Fruit fly (Drosophila melanogaster) whole organism, embryonic: Measurements from ENCODE around the gene CG32544.

Experiments used
- Bdp1 ChIP-seq: fragments of 200-800 bp; sonication (Bioruptor generic); optimal IDR thresholded peaks from 3 replicates; lab custom pipeline; 2016; ENCODE audit warnings: missing biosample characterization, missing genetic modification characterization
- CG10274 ChIP-seq: fragments of 200-800 bp; sonication (Bioruptor generic); optimal IDR thresholded peaks from 3 replicates; lab custom pipeline; 2017; ENCODE audit warnings: missing biosample characterization, mild to moderate bottlenecking, missing genetic modification characterization
- CG10543 ChIP-seq: fragments of 200-800 bp; sonication (Bioruptor generic); optimal IDR thresholded peaks from 3 replicates; lab custom pipeline; 2017; ENCODE audit warnings: missing biosample characterization, mild to moderate bottlenecking, missing genetic modification characterization, moderate library complexity
- CG11696 ChIP-seq: fragments of 200-800 bp; sonication (Bioruptor generic); IDR thresholded peaks from 2 replicates; pipeline ENCODE4 v1.3.6; 2022; ENCODE audit warnings: missing biosample characterization, missing genetic modification characterization
- CG12299 ChIP-seq: fragments of 200-800 bp; sonication (Bioruptor generic); optimal IDR thresholded peaks from 2 replicates; lab custom pipeline; 2018; ENCODE audit warnings: missing biosample characterization, mild to moderate bottlenecking, missing genetic modification characterization
- CG13287 ChIP-seq: fragments of 200-800 bp; sonication (Bioruptor generic); IDR thresholded peaks from 2 replicates; pipeline ENCODE4 v1.3.6; 2022; ENCODE audit warnings: missing biosample characterization, missing genetic modification characterization; ENCODE audit not compliant: partially characterized antibody
- CG13296 ChIP-seq: fragments of 200-800 bp; sonication (Bioruptor generic); optimal IDR thresholded peaks from 3 replicates; lab custom pipeline; 2018; ENCODE audit warnings: missing biosample characterization, mild to moderate bottlenecking, missing genetic modification characterization
- CG13894 ChIP-seq: fragments of 200-800 bp; sonication (Bioruptor generic); optimal IDR thresholded peaks from 3 replicates; lab custom pipeline; 2018; ENCODE audit warnings: missing biosample characterization, mild to moderate bottlenecking, missing genetic modification characterization, moderate library complexity
- CG14965 ChIP-seq: fragments of 200-800 bp; sonication (Bioruptor generic); optimal IDR thresholded peaks from 2 replicates; lab custom pipeline; 2016; ENCODE audit warnings: missing biosample characterization, missing genetic modification characterization, borderline replicate concordance
- CG16815 ChIP-seq: fragments of 200-800 bp; sonication (Bioruptor generic); optimal IDR thresholded peaks from 3 replicates; lab custom pipeline; 2017; ENCODE audit warnings: missing biosample characterization, mild to moderate bottlenecking, missing genetic modification characterization
- CG17359 ChIP-seq: fragments of 200-800 bp; sonication (Bioruptor generic); optimal IDR thresholded peaks from 3 replicates; lab custom pipeline; 2018; ENCODE audit warnings: missing biosample characterization, mild to moderate bottlenecking, missing genetic modification characterization, moderate library complexity
- CG1832 ChIP-seq: fragments of 200-800 bp; sonication (Bioruptor generic); optimal IDR thresholded peaks from 2 replicates; lab custom pipeline; 2017; ENCODE audit warnings: missing biosample characterization, mild to moderate bottlenecking, missing genetic modification characterization, inconsistent platforms
- CG2202 ChIP-seq: fragments of 200-800 bp; sonication (Bioruptor generic); optimal IDR thresholded peaks from 2 replicates; lab custom pipeline; 2018; ENCODE audit warnings: missing biosample characterization, mild to moderate bottlenecking, missing genetic modification characterization
- CG2875 ChIP-seq: fragments of 200-800 bp; sonication (Bioruptor generic); optimal IDR thresholded peaks from 2 replicates; lab custom pipeline; 2017; ENCODE audit warnings: missing biosample characterization, mild to moderate bottlenecking, missing genetic modification characterization, missing genetic modification reagents
- CG30431 ChIP-seq: fragments of 200-800 bp; sonication (Bioruptor generic); optimal IDR thresholded peaks from 2 replicates; lab custom pipeline; 2017; ENCODE audit warnings: missing biosample characterization, missing genetic modification characterization
- CG3065 ChIP-seq: fragments of 200-800 bp; sonication (Bioruptor generic); optimal IDR thresholded peaks from 2 replicates; lab custom pipeline; 2016; ENCODE audit warnings: missing biosample characterization, missing genetic modification characterization
- CG33557 ChIP-seq: fragments of 200-800 bp; sonication (Bioruptor generic); optimal IDR thresholded peaks from 2 replicates; lab custom pipeline; 2019; ENCODE audit warnings: missing biosample characterization, mild to moderate bottlenecking, missing genetic modification characterization, moderate library complexity
- CG4424 ChIP-seq: fragments of 200-800 bp; sonication (Bioruptor generic); optimal IDR thresholded peaks from 3 replicates; lab custom pipeline; 2016; ENCODE audit warnings: missing biosample characterization, missing genetic modification characterization
- CG8478 ChIP-seq: fragments of >200 bp; optimal IDR thresholded peaks from 2 replicates; lab custom pipeline; 2018
- CTCF ChIP-seq: fragments of 200-800 bp; sonication (Bioruptor generic); optimal IDR thresholded peaks from 2 replicates; lab custom pipeline; 2017; ENCODE audit warnings: missing biosample characterization, mild to moderate bottlenecking, missing genetic modification characterization, moderate library complexity
- CkIIα-i1 ChIP-seq: fragments of 200-800 bp; sonication (Bioruptor generic); IDR thresholded peaks from 2 replicates; pipeline ENCODE4 v1.3.6; 2022; ENCODE audit warnings: missing biosample characterization, missing genetic modification characterization
- CrebB ChIP-seq: fragments of 200-800 bp; sonication (Bioruptor generic); optimal IDR thresholded peaks from 3 replicates; lab custom pipeline; 2018; ENCODE audit warnings: missing biosample characterization, mild to moderate bottlenecking, missing genetic modification characterization
- Drgx ChIP-seq: fragments of 200-800 bp; sonication (Bioruptor generic); IDR thresholded peaks from 2 replicates; pipeline ENCODE4 v1.3.6; 2022; ENCODE audit warnings: missing biosample characterization, missing genetic modification characterization
- ERR ChIP-seq: fragments of 200-800 bp; sonication (Bioruptor generic); optimal IDR thresholded peaks from 2 replicates; lab custom pipeline; 2016; ENCODE audit warnings: missing biosample characterization, missing genetic modification characterization
- Fer1 ChIP-seq: fragments of 200-800 bp; sonication (Bioruptor generic); optimal IDR thresholded peaks from 2 replicates; lab custom pipeline; 2017; ENCODE audit warnings: missing biosample characterization, mild to moderate bottlenecking, missing genetic modification characterization
- Hmx ChIP-seq: fragments of 200-800 bp; sonication (Bioruptor generic); optimal IDR thresholded peaks from 2 replicates; lab custom pipeline; 2016; ENCODE audit warnings: missing biosample characterization, missing genetic modification characterization
- Mad ChIP-seq: fragments of 200-800 bp; sonication (Bioruptor generic); optimal IDR thresholded peaks from 2 replicates; lab custom pipeline; 2016; ENCODE audit warnings: missing biosample characterization, missing genetic modification characterization
- NC2α ChIP-seq: fragments of 200-800 bp; sonication (Bioruptor generic); optimal IDR thresholded peaks from 2 replicates; lab custom pipeline; 2016; ENCODE audit warnings: missing biosample characterization, missing genetic modification characterization
- Nf-YA ChIP-seq: fragments of 200-800 bp; sonication (Bioruptor generic); IDR thresholded peaks from 2 replicates; pipeline ENCODE4 v1.3.6; 2022; ENCODE audit warnings: missing biosample characterization, missing genetic modification characterization
- NfI ChIP-seq: fragments of 200-800 bp; sonication (Bioruptor generic); optimal IDR thresholded peaks from 3 replicates; lab custom pipeline; 2018; ENCODE audit warnings: missing biosample characterization, mild to moderate bottlenecking, missing genetic modification characterization, moderate library complexity
- Pdp1 ChIP-seq, 2 experiments: fragments of 200-800 bp; sonication (Bioruptor generic); optimal IDR thresholded peaks; 3 replicates each; lab custom pipeline; 2016; ENCODE audit warnings: missing biosample characterization in 2 of 2, missing genetic modification characterization in 2 of 2, mild to moderate bottlenecking in 1 of 2, moderate library complexity in 1 of 2
- Stat92E ChIP-seq, 3 experiments: fragments of >200 bp in 2 of 3; fragments of 200-800 bp in 1 of 3; sonication (Bioruptor generic) in 1 of 3; optimal IDR thresholded peaks; 2 replicates each; lab custom pipeline; 2017 to 2019; ENCODE audit warnings: missing biosample characterization in 3 of 3, missing genetic modification characterization in 3 of 3, mild to moderate bottlenecking in 1 of 3, moderate library complexity in 1 of 3
- bbx ChIP-seq: fragments of 200-800 bp; sonication (Bioruptor generic); IDR thresholded peaks from 2 replicates; pipeline ENCODE4 v1.3.6; 2022; ENCODE audit warnings: missing biosample characterization, missing genetic modification characterization; ENCODE audit not compliant: partially characterized antibody
- danr ChIP-seq: fragments of 200-800 bp; sonication (Bioruptor generic); IDR thresholded peaks from 2 replicates; pipeline ENCODE4 v1.3.6; 2022; ENCODE audit warnings: missing biosample characterization, missing genetic modification characterization
- dpn ChIP-seq, 2 experiments: fragments of 200-800 bp; sonication (Bioruptor generic); optimal IDR thresholded peaks; 3 replicates each; lab custom pipeline; 2016; ENCODE audit warnings: missing biosample characterization in 2 of 2, missing genetic modification characterization in 2 of 2
- ewg ChIP-seq: fragments of 200-800 bp; sonication (Bioruptor generic); optimal IDR thresholded peaks from 3 replicates; lab custom pipeline; 2017; ENCODE audit warnings: mild to moderate bottlenecking, missing biosample characterization, missing genetic modification reagents, missing genetic modification characterization
- fd102C ChIP-seq: fragments of 200-800 bp; sonication (Bioruptor generic); optimal IDR thresholded peaks from 2 replicates; lab custom pipeline; 2018; ENCODE audit warnings: missing biosample characterization, mild to moderate bottlenecking, missing genetic modification characterization, moderate library complexity
- gem ChIP-seq: fragments of 200-800 bp; sonication (Bioruptor generic); optimal IDR thresholded peaks from 2 replicates; lab custom pipeline; 2019; ENCODE audit warnings: missing biosample characterization, mild to moderate bottlenecking, missing genetic modification characterization, moderate library complexity
- gfzf ChIP-seq: fragments of 200-800 bp; sonication (Bioruptor generic); optimal IDR thresholded peaks from 2 replicates; lab custom pipeline; 2016; ENCODE audit warnings: missing biosample characterization, mild to moderate bottlenecking, missing genetic modification characterization, moderate library complexity
- ind ChIP-seq: fragments of 200-800 bp; sonication (Bioruptor generic); optimal IDR thresholded peaks from 3 replicates; lab custom pipeline; 2016; ENCODE audit warnings: missing biosample characterization, missing genetic modification characterization
- nau ChIP-seq: fragments of 200-800 bp; sonication (Bioruptor generic); optimal IDR thresholded peaks from 3 replicates; lab custom pipeline; 2017; ENCODE audit warnings: missing biosample characterization, mild to moderate bottlenecking, missing genetic modification characterization, missing genetic modification reagents
- nerfin-2 ChIP-seq: fragments of 200-800 bp; sonication (Bioruptor generic); IDR thresholded peaks from 2 replicates; pipeline ENCODE4 v1.3.6; 2022; ENCODE audit warnings: missing biosample characterization, missing genetic modification characterization; ENCODE audit not compliant: partially characterized antibody
- ro ChIP-seq: fragments of 200-800 bp; sonication (Bioruptor generic); IDR thresholded peaks from 2 replicates; pipeline ENCODE4 v1.3.6; 2022; ENCODE audit warnings: missing biosample characterization, missing genetic modification characterization
- sqz ChIP-seq: fragments of 200-800 bp; sonication (Bioruptor generic); optimal IDR thresholded peaks from 3 replicates; lab custom pipeline; 2018; ENCODE audit warnings: missing biosample characterization, mild to moderate bottlenecking, missing genetic modification characterization
- tna ChIP-seq: fragments of 200-800 bp; sonication (Bioruptor generic); IDR thresholded peaks from 2 replicates; pipeline ENCODE4 v1.3.6; 2022; ENCODE audit warnings: missing biosample characterization, missing genetic modification characterization; ENCODE audit not compliant: partially characterized antibody
- trh ChIP-seq: fragments of 200-800 bp; sonication (Bioruptor generic); optimal IDR thresholded peaks from 2 replicates; lab custom pipeline; 2016; ENCODE audit warnings: missing biosample characterization, missing genetic modification characterization
- ttk ChIP-seq: fragments of 200-800 bp; sonication (Bioruptor generic); IDR thresholded peaks from 2 replicates; pipeline ENCODE4 v2.1.2; 2022; ENCODE audit warnings: missing biosample characterization, missing genetic modification characterization
- wek ChIP-seq: fragments of 200-800 bp; sonication (Bioruptor generic); optimal IDR thresholded peaks from 3 replicates; lab custom pipeline; 2018; ENCODE audit warnings: missing biosample characterization, mild to moderate bottlenecking, missing genetic modification characterization, moderate library complexity
- zfh1 ChIP-seq: fragments of 200-800 bp; sonication (Bioruptor generic); IDR thresholded peaks from 3 replicates; pipeline ENCODE4 v1.3.6; 2022; ENCODE audit warnings: missing biosample characterization, missing genetic modification characterization

CG32544 gene

DNA sequence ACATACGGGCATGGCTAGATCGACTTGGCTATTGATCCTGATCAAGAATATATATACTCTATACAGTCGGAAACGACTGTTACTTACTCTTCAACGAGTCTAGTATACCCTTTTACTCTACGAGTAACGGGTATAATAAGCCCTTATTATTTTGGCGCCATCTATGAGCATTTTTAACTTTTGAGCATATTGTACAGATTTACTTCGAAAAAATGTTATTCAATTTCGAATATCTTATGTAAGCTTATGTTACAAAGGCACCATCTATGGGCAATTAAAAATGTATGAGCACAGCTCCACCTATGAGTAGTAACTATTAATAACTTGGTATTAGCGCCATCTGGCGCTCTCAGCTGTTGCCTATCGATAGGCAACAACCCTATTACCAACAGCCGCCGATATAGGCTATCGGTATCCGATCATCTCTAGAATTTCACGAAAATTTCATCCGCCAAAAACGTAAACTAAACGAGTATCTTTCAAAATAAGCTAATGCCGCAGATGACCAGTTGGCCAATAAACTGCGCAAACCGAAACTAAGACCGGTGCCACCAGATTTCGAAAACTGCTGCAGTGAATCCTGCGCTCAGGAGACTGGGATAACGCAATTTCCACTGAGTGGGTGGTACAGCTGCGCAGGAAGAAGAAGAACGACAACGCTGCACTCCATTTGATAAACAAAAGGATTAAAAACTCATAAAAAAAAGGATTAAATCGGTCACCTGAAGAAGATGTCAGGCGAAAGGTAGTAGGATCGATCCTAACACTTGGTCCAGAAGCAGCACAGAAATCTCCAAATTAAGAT is 16.7 kb upstream of the CG32544 start, which contains the start of gene htk:
TSS of gene htk (plus strand) at position 435 of the 805 bp plus-strand sequence.
- TF ChIP-seq CG1832 (GFP tag; lab: Kevin White, UChicago) (no peak), ind (GFP tag; lab: Kevin White, UChicago) (peak; percentile 61), ttk (no peak), gem (tag; lab: Kevin White, UChicago) (peak; percentile 60), NC2α (GFP tag; lab: Kevin White, UChicago) (peak; percentile 64), CG13894 (peak; percentile 93), CG10274 (GFP tag; lab: Kevin White, UChicago) (no peak), Mad (GFP tag; lab: Kevin White, UChicago) (peak; percentile 61), zfh1 (GFP tag; lab: Robert Waterston, UW) (peak; percentile 83), ro (GFP tag; lab: Robert Waterston, UW) (no peak), nau (GFP tag; lab: Kevin White, UChicago) (no peak), CG13287 (GFP tag; lab: Robert Waterston, UW) (peak; percentile 89), gfzf (GFP tag; lab: Kevin White, UChicago) (peak; percentile 44), CG4424 (GFP tag; lab: Kevin White, UChicago) (peak; percentile 53), CG12299 (tag; lab: Kevin White, UChicago) (peak; percentile 12), CG2875 (GFP tag; lab: Kevin White, UChicago) (peak; percentile 49), fd102C (GFP tag; lab: Kevin White, UChicago) (peak; percentile 50), CG16815 (GFP tag; lab: Kevin White, UChicago) (peak; percentile 22), CG11696 (0 out of 2 replicates have a peak, but pooled peaks have one; percentile 30), bbx (GFP tag; lab: Robert Waterston, UW) (peak; percentile 96), CG14965 (GFP tag; lab: Kevin White, UChicago) (peak; percentile 11), trh (GFP tag; lab: Kevin White, UChicago) (peak; percentile 60), CG8478 (no peak), CG33557 (GFP tag; lab: Kevin White, UChicago) (peak; percentile 19), CG2202 (tag; lab: Kevin White, UChicago) (no peak), CG10543 (GFP tag; lab: Kevin White, UChicago) (peak; percentile 15), NfI (GFP tag; lab: Kevin White, UChicago) (peak; percentile 74), sqz (GFP tag; lab: Kevin White, UChicago) (no peak), Pdp1 (GFP tag; optimal IDR thresholded peaks at IDR 0.05; lab: Kevin White, UChicago) (peak; percentile 71 to 100), tna (GFP tag; lab: Robert Waterston, UW) (peak; percentile 75), dpn (GFP tag; optimal IDR thresholded peaks at IDR 0.05; lab: Kevin White, UChicago) (peak; percentile 75 to 81), Stat92E (GFP tag; optimal IDR thresholded peaks at IDR 0.05; lab: Kevin White, UChicago) (no peak), CG3065 (GFP tag; lab: Kevin White, UChicago) (peak; percentile 60), CG30431 (GFP tag; lab: Kevin White, UChicago) (no peak), CrebB (tag; lab: Kevin White, UChicago) (no peak), danr (GFP tag; lab: Robert Waterston, UW) (no peak), CG17359 (peak; percentile 71), Drgx (GFP tag; lab: Robert Waterston, UW) (0 out of 2 replicates have a peak, but pooled peaks have one; percentile 29), CG13296 (GFP tag; lab: Kevin White, UChicago) (no peak), ewg (GFP tag; lab: Kevin White, UChicago) (peak; percentile 40), CTCF (GFP tag; lab: Kevin White, UChicago) (peak; percentile 99), Bdp1 (GFP tag; lab: Kevin White, UChicago) (peak; percentile 39), nerfin-2 (GFP tag; lab: Robert Waterston, UW) (peak; percentile 70; the same call in 1 of the 2 replicates), CkIIα-i1 (GFP tag; lab: Robert Waterston, UW) (no peak), Fer1 (GFP tag; lab: Kevin White, UChicago) (peak; percentile 53), wek (GFP tag; lab: Kevin White, UChicago) (no peak), ERR (peak; percentile 38), Nf-YA (GFP tag; lab: Robert Waterston, UW) (no peak), Hmx (GFP tag; lab: Kevin White, UChicago) (no peak)
